Fruit fly (Drosophila melanogaster) whole organism, adult: ENCODE data around the gene CG11369.

ENCODE experiments used
- CG11617 ChIP-seq: fragments of 200-800 bp; sonication (Bioruptor generic); optimal IDR thresholded peaks from 2 replicates; lab custom pipeline; 2017; ENCODE audit warnings: mild to moderate bottlenecking, missing biosample characterization, missing genetic modification reagents, missing genetic modification characterization
- CG12768 ChIP-seq: fragments of 200-800 bp; sonication (Bioruptor generic); optimal IDR thresholded peaks from 2 replicates; lab custom pipeline; 2017; ENCODE audit warnings: missing biosample characterization, missing genetic modification characterization, mild to moderate bottlenecking, moderate library complexity, missing genetic modification reagents
- CG5204 ChIP-seq: fragments of 200-800 bp; sonication (Bioruptor generic); optimal IDR thresholded peaks from 2 replicates; lab custom pipeline; 2016; ENCODE audit warnings: missing biosample characterization, missing genetic modification characterization
- CG7045 ChIP-seq: fragments of 200-800 bp; sonication (Bioruptor generic); optimal IDR thresholded peaks from 2 replicates; lab custom pipeline; 2017; ENCODE audit warnings: missing biosample characterization, mild to moderate bottlenecking, missing genetic modification characterization
- CG7101 ChIP-seq: fragments of 200-800 bp; sonication (Bioruptor generic); optimal IDR thresholded peaks from 2 replicates; lab custom pipeline; 2018; ENCODE audit warnings: missing biosample characterization, mild to moderate bottlenecking, missing genetic modification characterization, moderate library complexity
- Hr96 ChIP-seq: fragments of 200-800 bp; sonication (Bioruptor generic); optimal IDR thresholded peaks from 2 replicates; lab custom pipeline; 2016; ENCODE audit warnings: missing biosample characterization, missing genetic modification characterization
- bab1 ChIP-seq: fragments of 200-800 bp; sonication (Bioruptor generic); optimal IDR thresholded peaks from 3 replicates; lab custom pipeline; 2019; ENCODE audit warnings: missing biosample characterization, mild to moderate bottlenecking, missing genetic modification characterization, moderate library complexity
- cnc ChIP-seq, 2 experiments: fragments of >200 bp; optimal IDR thresholded peaks; 2 replicates each; lab custom pipeline; 2017
- kay ChIP-seq: fragments of 200-800 bp; sonication (Bioruptor generic); peaks from one replicate; lab custom pipeline; 2016; ENCODE audit warnings: missing biosample characterization, missing genetic modification characterization, borderline replicate concordance
- ovo ChIP-seq: fragments of 200-800 bp; sonication (Bioruptor generic); optimal IDR thresholded peaks from 2 replicates; lab custom pipeline; 2016; ENCODE audit warnings: missing biosample characterization, missing genetic modification characterization
- pad ChIP-seq: fragments of 200-800 bp; sonication (Bioruptor generic); optimal IDR thresholded peaks from 3 replicates; lab custom pipeline; 2017; ENCODE audit warnings: missing biosample characterization, missing genetic modification characterization, mild to moderate bottlenecking, moderate library complexity, missing genetic modification reagents
- toe ChIP-seq: fragments of 200-800 bp; sonication (Bioruptor generic); optimal IDR thresholded peaks from 2 replicates; lab custom pipeline; 2016; ENCODE audit warnings: missing biosample characterization, missing genetic modification characterization

dm6 chrX:7540749-7541454 is 33.2 kb upstream of the CG11369 start:
- no peak for TF ChIP-seq bab1
- TF ChIP-seq ovo (GFP tag; lab: Kevin White, UChicago), result no peak
- TF ChIP-seq CG5204 (GFP tag; lab: Kevin White, UChicago), result no peak
- no peak for TF ChIP-seq CG7101 (tag; lab: Kevin White, UChicago)
- no peak for TF ChIP-seq CG7045 (GFP tag; lab: Kevin White, UChicago)
- no peak for TF ChIP-seq toe (GFP tag; lab: Kevin White, UChicago)
- TF ChIP-seq pad (GFP tag; lab: Kevin White, UChicago), result no peak
- TF ChIP-seq CG11617 (GFP tag; lab: Kevin White, UChicago), result no peak
- no peak for TF ChIP-seq Hr96
- no peak for TF ChIP-seq kay (GFP tag; lab: Kevin White, UChicago)
- no peak for TF ChIP-seq cnc (optimal IDR thresholded peaks at IDR 0.05; lab: Kevin White, UChicago)
- no peak for TF ChIP-seq CG12768 (GFP tag; lab: Kevin White, UChicago)
